Fruit fly (Drosophila melanogaster) whole organism, embryonic: ENCODE measurements around the gene Bug22.

Experiments used
- Atf3 ChIP-seq: fragments of 200-800 bp; sonication (Bioruptor generic); optimal IDR thresholded peaks from 3 replicates; lab custom pipeline; 2016; ENCODE audit warnings: missing biosample characterization, missing genetic modification characterization
- CG10462 ChIP-seq: fragments of 200-800 bp; sonication (Bioruptor generic); optimal IDR thresholded peaks from 2 replicates; lab custom pipeline; 2016; ENCODE audit warnings: missing biosample characterization, missing genetic modification characterization
- CG10959 ChIP-seq: fragments of 200-800 bp; sonication (Bioruptor generic); IDR thresholded peaks from 2 replicates; pipeline ENCODE4 v1.3.6; 2022; ENCODE audit warnings: missing biosample characterization, missing genetic modification characterization
- CG11696 ChIP-seq: fragments of 200-800 bp; sonication (Bioruptor generic); IDR thresholded peaks from 2 replicates; pipeline ENCODE4 v1.3.6; 2022; ENCODE audit warnings: missing biosample characterization, missing genetic modification characterization
- CG1233 ChIP-seq: fragments of 200-800 bp; sonication (Bioruptor generic); optimal IDR thresholded peaks from 4 replicates; lab custom pipeline; 2018; ENCODE audit warnings: missing biosample characterization, mild to moderate bottlenecking, missing genetic modification characterization
- CG12659 ChIP-seq: fragments of 200-800 bp; sonication (Bioruptor generic); optimal IDR thresholded peaks from 3 replicates; lab custom pipeline; 2017; ENCODE audit warnings: mild to moderate bottlenecking, missing biosample characterization, missing genetic modification reagents, missing genetic modification characterization
- CG12942 ChIP-seq: fragments of 200-800 bp; sonication (Bioruptor generic); optimal IDR thresholded peaks from 3 replicates; lab custom pipeline; 2016; ENCODE audit warnings: missing biosample characterization, missing genetic modification characterization
- CG13287 ChIP-seq: fragments of 200-800 bp; sonication (Bioruptor generic); IDR thresholded peaks from 2 replicates; pipeline ENCODE4 v1.3.6; 2022; ENCODE audit warnings: missing biosample characterization, missing genetic modification characterization; ENCODE audit not compliant: partially characterized antibody
- CG1602 ChIP-seq: fragments of 200-800 bp; sonication (Bioruptor generic); optimal IDR thresholded peaks from 3 replicates; lab custom pipeline; 2016; ENCODE audit warnings: missing biosample characterization, missing genetic modification characterization
- CG17802 ChIP-seq: fragments of 200-800 bp; sonication (Bioruptor generic); optimal IDR thresholded peaks from 2 replicates; lab custom pipeline; 2018; ENCODE audit warnings: missing biosample characterization, mild to moderate bottlenecking, missing genetic modification characterization, moderate library complexity
- CG30020 ChIP-seq: fragments of 200-800 bp; optimal IDR thresholded peaks from 2 replicates; lab custom pipeline; 2019; ENCODE audit warnings: missing biosample characterization, mild to moderate bottlenecking, missing genetic modification characterization, moderate library complexity
- CG31365 ChIP-seq: fragments of 200-800 bp; sonication (Bioruptor generic); optimal IDR thresholded peaks from 2 replicates; lab custom pipeline; 2018; ENCODE audit warnings: missing biosample characterization, mild to moderate bottlenecking, missing genetic modification characterization
- CG34422 ChIP-seq: fragments of 200-800 bp; sonication (Bioruptor generic); IDR thresholded peaks from 3 replicates; pipeline ENCODE4 v1.3.6; 2022; ENCODE audit warnings: missing biosample characterization, missing genetic modification characterization
- CG4328 ChIP-seq: fragments of 200-800 bp; sonication (Bioruptor generic); optimal IDR thresholded peaks from 3 replicates; lab custom pipeline; 2017; ENCODE audit warnings: missing biosample characterization, missing genetic modification reagents, missing genetic modification characterization
- CG5953 ChIP-seq: fragments of 200-800 bp; sonication (Bioruptor generic); IDR thresholded peaks from 2 replicates; pipeline ENCODE4 v1.3.6; 2022; ENCODE audit warnings: missing biosample characterization, missing genetic modification characterization
- CG6813 ChIP-seq: fragments of 200-800 bp; sonication (Bioruptor generic); optimal IDR thresholded peaks from 2 replicates; lab custom pipeline; 2017; ENCODE audit warnings: missing biosample characterization, missing genetic modification characterization, mild to moderate bottlenecking, moderate library complexity, missing genetic modification reagents
- CG7987 ChIP-seq: fragments of 200-800 bp; sonication (Bioruptor generic); optimal IDR thresholded peaks from 2 replicates; lab custom pipeline; 2018; ENCODE audit warnings: missing biosample characterization, mild to moderate bottlenecking, missing genetic modification characterization, moderate library complexity
- CoRest ChIP-seq: fragments of 200-800 bp; sonication (Bioruptor generic); optimal IDR thresholded peaks from 3 replicates; lab custom pipeline; 2018; ENCODE audit warnings: missing biosample characterization, mild to moderate bottlenecking, missing genetic modification characterization, moderate library complexity
- Dbx ChIP-seq: fragments of 200-800 bp; sonication (Bioruptor generic); IDR thresholded peaks from 3 replicates; pipeline ENCODE4 v1.3.6; 2022; ENCODE audit warnings: missing biosample characterization, missing genetic modification characterization
- E2f1 ChIP-seq: fragments of 200-800 bp; sonication (Bioruptor generic); IDR thresholded peaks from 2 replicates; pipeline ENCODE4 v1.3.6; 2022; ENCODE audit warnings: missing biosample characterization, missing genetic modification characterization
- Fer3 ChIP-seq: fragments of 200-800 bp; sonication (Bioruptor generic); optimal IDR thresholded peaks from 2 replicates; lab custom pipeline; 2018; ENCODE audit warnings: missing biosample characterization, mild to moderate bottlenecking, missing genetic modification characterization, moderate library complexity
- HLH54F ChIP-seq: fragments of 200-800 bp; sonication (Bioruptor generic); optimal IDR thresholded peaks from 3 replicates; lab custom pipeline; 2016; ENCODE audit warnings: missing biosample characterization, missing genetic modification characterization
- HLHmδ ChIP-seq: fragments of 200-800 bp; sonication (Bioruptor generic); optimal IDR thresholded peaks from 2 replicates; lab custom pipeline; 2018; ENCODE audit warnings: missing biosample characterization, mild to moderate bottlenecking, missing genetic modification characterization, moderate library complexity
- Hand ChIP-seq: fragments of 200-800 bp; sonication (Bioruptor generic); optimal IDR thresholded peaks from 2 replicates; lab custom pipeline; 2017; ENCODE audit warnings: mild to moderate bottlenecking, missing biosample characterization, missing genetic modification reagents, missing genetic modification characterization
- Hr78 ChIP-seq, 2 experiments: fragments of 200-800 bp in 1 of 2; fragments of >200 bp in 1 of 2; sonication (Bioruptor generic) in 1 of 2; optimal IDR thresholded peaks; 2 replicates each; lab custom pipeline; 2017 to 2019; ENCODE audit warnings: missing biosample characterization in 2 of 2, missing genetic modification characterization in 2 of 2, mild to moderate bottlenecking in 1 of 2, moderate library complexity in 1 of 2
- NC2β ChIP-seq: fragments of 200-800 bp; sonication (Bioruptor generic); optimal IDR thresholded peaks from 2 replicates; lab custom pipeline; 2016; ENCODE audit warnings: missing biosample characterization, missing genetic modification characterization
- Nf-YB ChIP-seq: fragments of 200-800 bp; sonication (Bioruptor generic); optimal IDR thresholded peaks from 3 replicates; lab custom pipeline; 2019; ENCODE audit warnings: missing biosample characterization, mild to moderate bottlenecking, missing genetic modification characterization, moderate library complexity
- Poxn ChIP-seq: fragments of 200-800 bp; sonication (Bioruptor generic); IDR thresholded peaks from 2 replicates; pipeline ENCODE4 v1.3.6; 2022; ENCODE audit warnings: missing biosample characterization, missing genetic modification characterization
- Ravus ChIP-seq: fragments of 200-800 bp; sonication (Bioruptor generic); IDR thresholded peaks from 2 replicates; pipeline ENCODE4 v1.3.6; 2022; ENCODE audit warnings: missing biosample characterization, missing genetic modification characterization
- Sry-β ChIP-seq: fragments of 200-800 bp; sonication (Bioruptor generic); optimal IDR thresholded peaks from 2 replicates; lab custom pipeline; 2018; ENCODE audit warnings: missing biosample characterization, mild to moderate bottlenecking, missing genetic modification characterization, moderate library complexity
- Sry-δ ChIP-seq: fragments of 200-800 bp; sonication (Bioruptor generic); optimal IDR thresholded peaks from 2 replicates; lab custom pipeline; 2016; ENCODE audit warnings: missing biosample characterization, missing genetic modification characterization
- Trl ChIP-seq, 3 experiments: fragments of >200 bp in 2 of 3; fragments of 200-800 bp in 1 of 3; sonication (Bioruptor generic) in 1 of 3; optimal IDR thresholded peaks; 2 replicates in 1 of 3; 3 replicates in 2 of 3; lab custom pipeline; 2016 to 2017; ENCODE audit warnings: missing biosample characterization in 1 of 3, missing genetic modification characterization in 1 of 3
- Usf ChIP-seq: fragments of 200-800 bp; sonication (Bioruptor generic); optimal IDR thresholded peaks from 2 replicates; lab custom pipeline; 2017; ENCODE audit warnings: missing genotype, missing biosample characterization, missing genetic modification characterization
- disco-r ChIP-seq: fragments of 200-800 bp; sonication (Bioruptor generic); optimal IDR thresholded peaks from 2 replicates; lab custom pipeline; 2016; ENCODE audit warnings: missing biosample characterization, missing genetic modification characterization
- fd64A ChIP-seq: fragments of 200-800 bp; sonication (Bioruptor generic); optimal IDR thresholded peaks from 3 replicates; lab custom pipeline; 2018; ENCODE audit warnings: missing biosample characterization, mild to moderate bottlenecking, missing genetic modification characterization
- gcm ChIP-seq: fragments of 200-800 bp; sonication (Bioruptor generic); optimal IDR thresholded peaks from 2 replicates; lab custom pipeline; 2019; ENCODE audit warnings: missing biosample characterization, mild to moderate bottlenecking, missing genetic modification characterization, moderate library complexity
- hbn ChIP-seq: fragments of 200-800 bp; sonication (Bioruptor generic); IDR thresholded peaks from 2 replicates; pipeline ENCODE4 v1.3.6; 2022; ENCODE audit warnings: missing biosample characterization, missing genetic modification characterization; ENCODE audit not compliant: partially characterized antibody
- hkb ChIP-seq, 2 experiments: fragments of 200-800 bp in 1 of 2; fragments of >200 bp in 1 of 2; sonication (Bioruptor generic) in 1 of 2; IDR thresholded peaks in 1 of 2; optimal IDR thresholded peaks in 1 of 2; 2 replicates each; pipeline versions ENCODE4 v1.3.6 to Lab custom; 2017 to 2022; ENCODE audit warnings: missing biosample characterization in 1 of 2, missing genetic modification characterization in 1 of 2
- jing ChIP-seq: fragments of 200-800 bp; sonication (Bioruptor generic); optimal IDR thresholded peaks from 2 replicates; lab custom pipeline; 2018; ENCODE audit warnings: missing biosample characterization, mild to moderate bottlenecking, missing genetic modification characterization
- kni ChIP-seq: fragments of 200-800 bp; sonication (Bioruptor generic); optimal IDR thresholded peaks from 3 replicates; lab custom pipeline; 2017; ENCODE audit warnings: mild to moderate bottlenecking, missing biosample characterization, missing genetic modification reagents, missing genetic modification characterization
- onecut ChIP-seq: fragments of 200-800 bp; sonication (Bioruptor generic); IDR thresholded peaks from 2 replicates; pipeline ENCODE4 v1.3.6; 2022; ENCODE audit warnings: missing biosample characterization, missing genetic modification characterization
- rib ChIP-seq: fragments of 200-800 bp; sonication (Bioruptor generic); IDR thresholded peaks from 2 replicates; pipeline ENCODE4 v1.3.6; 2022; ENCODE audit warnings: missing biosample characterization, missing genetic modification characterization
- row ChIP-seq: fragments of 200-800 bp; sonication (Bioruptor generic); IDR thresholded peaks from 3 replicates; pipeline ENCODE4 v1.3.6; 2022; ENCODE audit warnings: missing biosample characterization, missing genetic modification characterization
- sens-2 ChIP-seq: fragments of 200-800 bp; sonication (Bioruptor generic); IDR thresholded peaks from 2 replicates; pipeline ENCODE4 v1.3.6; 2022; ENCODE audit warnings: missing biosample characterization, missing genetic modification characterization
- shn ChIP-seq: fragments of 200-800 bp; sonication (Bioruptor generic); optimal IDR thresholded peaks from 3 replicates; lab custom pipeline; 2016; ENCODE audit warnings: missing biosample characterization, missing genetic modification characterization
- ssp ChIP-seq: fragments of 200-800 bp; sonication (Bioruptor generic); IDR thresholded peaks from 2 replicates; pipeline ENCODE4 v1.3.6; 2022; ENCODE audit warnings: missing biosample characterization, missing genetic modification characterization
- vfl ChIP-seq: fragments of 200-800 bp; sonication (Bioruptor generic); optimal IDR thresholded peaks from 2 replicates; lab custom pipeline; 2016; ENCODE audit warnings: missing biosample characterization, missing genetic modification characterization
- zen2 ChIP-seq: fragments of 200-800 bp; sonication (Bioruptor generic); IDR thresholded peaks from 3 replicates; pipeline ENCODE4 v1.3.6; 2022; ENCODE audit warnings: missing biosample characterization, missing genetic modification characterization; ENCODE audit not compliant: partially characterized antibody
- zfh1 ChIP-seq: fragments of 200-800 bp; sonication (Bioruptor generic); IDR thresholded peaks from 3 replicates; pipeline ENCODE4 v1.3.6; 2022; ENCODE audit warnings: missing biosample characterization, missing genetic modification characterization

Gene Bug22

dm6 chr2L:10474268-10474678 is 43.6 kb upstream of the Bug22 start, which contains the start of gene RluA-1 (continued):
- TF ChIP-seq hbn (GFP tag; lab: Robert Waterston, UW) (peak; percentile 53; the same call in 1 of the 2 replicates), HLHmδ (peak; percentile 12), Sry-β (GFP tag; lab: Kevin White, UChicago) (peak; percentile 79), CG34422 (GFP tag; lab: Robert Waterston, UW) (peak; percentile 100), row (GFP tag; lab: Robert Waterston, UW) (peak; percentile 99), sens-2 (GFP tag; lab: Robert Waterston, UW) (peak; percentile 98), NC2β (GFP tag; lab: Kevin White, UChicago) (peak; percentile 95), disco-r (GFP tag; lab: Kevin White, UChicago) (peak; percentile 87), CG6813 (GFP tag; lab: Kevin White, UChicago) (peak; percentile 99), CG31365 (peak; percentile 92), CG1602 (GFP tag; lab: Kevin White, UChicago) (peak; percentile 99), Dbx (GFP tag; lab: Robert Waterston, UW) (peak; percentile 90), CG10462 (peak; percentile 99), Poxn (GFP tag; lab: Robert Waterston, UW) (peak; percentile 92), ssp (GFP tag; lab: Robert Waterston, UW) (peak; percentile 95), Ravus (GFP tag; lab: Robert Waterston, UW) (peak; percentile 97), vfl (GFP tag; lab: Kevin White, UChicago) (peak; percentile 96), CG11696 (GFP tag; lab: Robert Waterston, UW) (peak; percentile 98), gcm (GFP tag; lab: Kevin White, UChicago) (peak; percentile 100), CG5953 (GFP tag; lab: Robert Waterston, UW) (peak; percentile 96), zen2 (GFP tag; lab: Robert Waterston, UW) (no peak), CG30020 (tag; lab: Kevin White, UChicago) (peak; percentile 89), CG1233 (peak; percentile 99), Atf3 (GFP tag; lab: Kevin White, UChicago) (peak; percentile 92), Usf (peak; percentile 96), kni (GFP tag; lab: Kevin White, UChicago) (peak; percentile 94), rib (GFP tag; lab: Robert Waterston, UW) (peak; percentile 99), CG12942 (GFP tag; lab: Kevin White, UChicago) (peak; percentile 99), hkb (optimal IDR thresholded peaks at IDR 0.05; lab: Kevin White, UChicago) (no peak), hkb (GFP tag; IDR thresholded peaks at IDR 0.05; lab: Robert Waterston, UW) (peak; percentile 100), fd64A (GFP tag; lab: Kevin White, UChicago) (peak; percentile 98), CG17802 (tag; lab: Kevin White, UChicago) (peak; percentile 94), CG12659 (GFP tag; lab: Kevin White, UChicago) (peak; percentile 100), CG4328 (peak; percentile 98), CG13287 (GFP tag; lab: Robert Waterston, UW) (peak; percentile 80), Hand (GFP tag; lab: Kevin White, UChicago) (peak; percentile 96), onecut (GFP tag; lab: Robert Waterston, UW) (peak; percentile 94), shn (GFP tag; lab: Kevin White, UChicago) (peak; percentile 84), Hr78 (GFP tag; optimal IDR thresholded peaks at IDR 0.05; lab: Kevin White, UChicago) (peak in 1 of 2 experiments; percentile 96), Trl (optimal IDR thresholded peaks at IDR 0.05; lab: Kevin White, UChicago) (no peak), Trl (GFP tag; optimal IDR thresholded peaks at IDR 0.05; lab: Kevin White, UChicago) (peak; percentile 95), CG10959 (GFP tag; lab: Robert Waterston, UW) (peak; percentile 91), CG7987 (GFP tag; lab: Kevin White, UChicago) (peak; percentile 97), jing (GFP tag; lab: Kevin White, UChicago) (peak; percentile 98), HLH54F (GFP tag; lab: Kevin White, UChicago) (peak; percentile 92), E2f1 (GFP tag; lab: Robert Waterston, UW) (peak; percentile 100), Fer3 (tag; lab: Kevin White, UChicago) (peak; percentile 99), CoRest (peak; percentile 100), Sry-δ (GFP tag; lab: Kevin White, UChicago) (peak; percentile 55), Nf-YB (GFP tag; lab: Kevin White, UChicago) (peak; percentile 91), zfh1 (GFP tag; lab: Robert Waterston, UW) (peak; percentile 100)
